Fruit fly (Drosophila melanogaster): ENCODE results near the gene CG3632.

dm6 chrX:16309764-16310163 is 13.3 kb downstream of the CG3632 start:
- no peak for TF ChIP-seq Sin3A (optimal IDR thresholded peaks at IDR 0.05)
- no peak for TF ChIP-seq psq (optimal IDR thresholded peaks at IDR 0.05)
- no peak for TF ChIP-seq ttk (optimal IDR thresholded peaks at IDR 0.05)
- no peak for TF ChIP-seq Myc (optimal IDR thresholded peaks at IDR 0.05)
- no peak for TF ChIP-seq h (optimal IDR thresholded peaks at IDR 0.05)
